Worm (Caenorhabditis elegans) whole organism, L2 larva: Measurements from ENCODE around the gene rho-1.
"Not testable (repeated sequence)": the region's sequence is repeated elsewhere in the genome, so short reads cannot be mapped to it uniquely, and the experiment has no call there.

Experiments
- F13H6.1 ChIP-seq: sonication (generic microtip); optimal IDR thresholded peaks from 2 replicates; lab custom pipeline; 2016; ENCODE audit warnings: missing genetic modification characterization, missing compliant biosample characterization
- Y55F3AM.14 ChIP-seq: fragments of 200-800 bp; sonication (Bioruptor generic); optimal IDR thresholded peaks from 2 replicates; lab custom pipeline; 2018; ENCODE audit warnings: mild to moderate bottlenecking, missing genetic modification characterization, missing compliant biosample characterization
- ZK546.5 ChIP-seq: sonication (generic microtip); optimal IDR thresholded peaks from 2 replicates; lab custom pipeline; 2017; ENCODE audit warnings: missing biosample characterization, missing genetic modification characterization
- alr-1 ChIP-seq: fragments of 150-350 bp; optimal IDR thresholded peaks from 2 replicates; lab custom pipeline; 2014; ENCODE audit warnings: missing biosample characterization, missing genetic modification characterization
- ama-1 ChIP-seq: fragments of 150-350 bp; optimal IDR thresholded peaks from 2 replicates; lab custom pipeline; 2018; ENCODE audit warnings: inconsistent platforms
- blmp-1 ChIP-seq: sonication (generic microtip); optimal IDR thresholded peaks from 2 replicates; lab custom pipeline; 2017; ENCODE audit warnings: missing genetic modification characterization, mild to moderate bottlenecking, missing compliant biosample characterization, antibody characterized with exemption, moderate library complexity; ENCODE audit not compliant: insufficient read depth
- ceh-16 ChIP-seq: fragments of 150-350 bp; optimal IDR thresholded peaks from 2 replicates; lab custom pipeline; 2014; ENCODE audit warnings: missing biosample characterization, missing genetic modification characterization
- crh-2 ChIP-seq: sonication (generic microtip); optimal IDR thresholded peaks from 2 replicates; lab custom pipeline; 2017; ENCODE audit warnings: missing biosample characterization, missing genetic modification characterization
- dmd-4 ChIP-seq: sonication (generic microtip); optimal IDR thresholded peaks from 2 replicates; lab custom pipeline; 2017; ENCODE audit warnings: missing biosample characterization, missing genetic modification characterization
- egl-27 ChIP-seq: sonication (generic microtip); optimal IDR thresholded peaks from 3 replicates; lab custom pipeline; 2017; ENCODE audit warnings: missing biosample characterization, missing genetic modification reagents, missing genetic modification characterization
- elt-1 ChIP-seq: fragments of 150-350 bp; optimal IDR thresholded peaks from 2 replicates; lab custom pipeline; 2014; ENCODE audit warnings: missing biosample characterization, missing genetic modification characterization
- elt-3 ChIP-seq: sonication (generic microtip); optimal IDR thresholded peaks from 2 replicates; lab custom pipeline; 2017; ENCODE audit warnings: missing biosample characterization, missing genetic modification characterization
- fos-1 ChIP-seq: fragments of 150-350 bp; optimal IDR thresholded peaks from 2 replicates; lab custom pipeline; 2014; ENCODE audit warnings: missing biosample characterization, missing genetic modification characterization
- lin-13 ChIP-seq: fragments of 150-350 bp; optimal IDR thresholded peaks from 2 replicates; lab custom pipeline; 2014; ENCODE audit warnings: missing biosample characterization, missing genetic modification reagents, missing genetic modification characterization
- lin-39 ChIP-seq: fragments of 150-350 bp; optimal IDR thresholded peaks from 2 replicates; lab custom pipeline; 2014; ENCODE audit warnings: missing biosample characterization, missing genetic modification reagents, missing genetic modification characterization
- mab-5 ChIP-seq: fragments of 150-350 bp; optimal IDR thresholded peaks from 2 replicates; lab custom pipeline; 2014; ENCODE audit warnings: missing biosample characterization, missing genetic modification characterization
- mbf-1 ChIP-seq: sonication (generic microtip); optimal IDR thresholded peaks from 2 replicates; lab custom pipeline; 2017; ENCODE audit warnings: missing biosample characterization, missing genetic modification characterization
- nhr-10 ChIP-seq: sonication (generic microtip); optimal IDR thresholded peaks from 2 replicates; lab custom pipeline; 2017; ENCODE audit warnings: missing biosample characterization, missing genetic modification characterization
- nhr-11 ChIP-seq: fragments of 150-350 bp; optimal IDR thresholded peaks from 2 replicates; lab custom pipeline; 2014; ENCODE audit warnings: missing biosample characterization, missing genetic modification characterization
- nhr-129 ChIP-seq: fragments of 150-350 bp; optimal IDR thresholded peaks from 2 replicates; lab custom pipeline; 2014; ENCODE audit warnings: missing biosample characterization, missing genetic modification characterization
- nhr-237 ChIP-seq: fragments of 150-350 bp; optimal IDR thresholded peaks from 2 replicates; lab custom pipeline; 2014; ENCODE audit warnings: missing biosample characterization, missing genetic modification characterization
- nhr-6 ChIP-seq: fragments of 150-350 bp; optimal IDR thresholded peaks from 2 replicates; lab custom pipeline; 2014; ENCODE audit warnings: missing biosample characterization, missing genetic modification characterization
- nhr-77 ChIP-seq: fragments of 150-350 bp; optimal IDR thresholded peaks from 2 replicates; lab custom pipeline; 2014; ENCODE audit warnings: missing biosample characterization, missing genetic modification characterization
- skn-1 ChIP-seq: sonication (generic microtip); optimal IDR thresholded peaks from 2 replicates; lab custom pipeline; 2017; ENCODE audit warnings: missing biosample characterization, missing genetic modification characterization
- sma-3 ChIP-seq: sonication (generic microtip); optimal IDR thresholded peaks from 2 replicates; lab custom pipeline; 2016; ENCODE audit warnings: missing genetic modification reagents, missing genetic modification characterization, missing compliant biosample characterization
- snpc-4 ChIP-seq: fragments of 150-350 bp; optimal IDR thresholded peaks from 2 replicates; lab custom pipeline; 2014; ENCODE audit warnings: missing biosample characterization, missing genetic modification characterization
- unc-39 ChIP-seq: fragments of 150-350 bp; optimal IDR thresholded peaks from 2 replicates; lab custom pipeline; 2014; ENCODE audit warnings: missing biosample characterization, missing genetic modification characterization
- unc-55 ChIP-seq: fragments of 150-350 bp; sonication (generic microtip); optimal IDR thresholded peaks from 3 replicates; lab custom pipeline; 2014; ENCODE audit warnings: missing biosample characterization, missing genetic modification reagents, missing genetic modification characterization
- unc-62 ChIP-seq: fragments of 150-350 bp; optimal IDR thresholded peaks from 2 replicates; lab custom pipeline; 2014; ENCODE audit warnings: missing biosample characterization, missing genetic modification reagents, missing genetic modification characterization
- ztf-1 ChIP-seq: fragments of 200-800 bp; sonication (Bioruptor generic); conservative IDR thresholded peaks from 2 replicates; pipeline ENCODE4 v1.3.6; 2022; ENCODE audit warnings: missing genetic modification characterization, missing compliant biosample characterization
- ztf-11 ChIP-seq: sonication (generic microtip); optimal IDR thresholded peaks from 2 replicates; lab custom pipeline; 2017; ENCODE audit warnings: missing biosample characterization, missing genetic modification characterization

rho-1 gene

ce11 chrIV:16488921-16489320, at the start of gene rho-1:
TSS of gene rho-1 (minus strand) at chrIV:16489021.
- no peak for TF ChIP-seq lin-39 (tag; lab: Kevin White, UChicago)

DNA sequence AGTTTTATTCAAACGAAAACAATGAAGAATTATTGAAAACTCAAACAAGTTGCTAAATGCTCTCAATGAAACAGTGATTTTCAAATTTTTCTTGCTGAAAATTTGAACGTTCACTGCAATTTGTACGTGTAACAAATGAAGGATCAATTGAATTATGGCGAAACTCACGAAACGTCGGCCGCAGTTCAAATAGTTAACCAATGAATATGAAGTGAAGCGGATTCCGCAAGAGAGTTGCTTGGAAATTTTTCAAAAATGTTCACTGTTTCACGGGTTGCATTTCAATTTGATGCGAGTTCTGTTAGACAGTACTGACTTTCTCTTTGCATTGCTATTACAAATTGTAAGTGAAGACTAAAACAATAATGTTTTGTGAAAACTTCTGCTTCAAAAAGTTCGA, 46.1 kb upstream of the rho-1 start:
- TF ChIP-seq skn-1 (tag; lab: Kevin White, UChicago) (no peak), ceh-16 (no peak), unc-62 (no peak), elt-3 (tag; lab: Kevin White, UChicago) (no peak), elt-1 (no peak), nhr-6 (tag; lab: Kevin White, UChicago) (no peak), Y55F3AM.14 (GFP tag; lab: Kevin White, UChicago) (no peak), sma-3 (GFP tag; lab: Kevin White, UChicago) (no peak), blmp-1 (tag; lab: Kevin White, UChicago) (no peak), alr-1 (tag; lab: Kevin White, UChicago) (no peak), lin-13 (GFP tag; lab: Kevin White, UChicago) (no peak), nhr-10 (tag; lab: Kevin White, UChicago) (no peak), unc-55 (no peak)

- no peak for TF ChIP-seq ztf-11 (tag; lab: Kevin White, UChicago)
- TF ChIP-seq Y55F3AM.14 (GFP tag; lab: Kevin White, UChicago) = no peak
- TF ChIP-seq unc-55 = no peak
- no peak for TF ChIP-seq nhr-6 (tag; lab: Kevin White, UChicago)
- TF ChIP-seq skn-1 (tag; lab: Kevin White, UChicago) = no peak
- TF ChIP-seq elt-1 = no peak
These were observed 44.5 kb upstream of the rho-1 start, which contains the start of gene Y51H4A.6 for ce11 chrIV:16533361-16533760. TSS of gene Y51H4A.6 (plus strand) at chrIV:16533661.

- TF ChIP-seq ama-1 (lab: Kevin White, UChicago) (no peak), lin-39 (tag; lab: Kevin White, UChicago) (no peak), egl-27 (tag; lab: Kevin White, UChicago) (no peak)
These were observed 39.6 kb upstream of the rho-1 start, which contains the start of gene Y51H4A.937 for ce11 chrIV:16528375-16528774. TSS of gene Y51H4A.937 (plus strand) at chrIV:16528675.

DNA sequence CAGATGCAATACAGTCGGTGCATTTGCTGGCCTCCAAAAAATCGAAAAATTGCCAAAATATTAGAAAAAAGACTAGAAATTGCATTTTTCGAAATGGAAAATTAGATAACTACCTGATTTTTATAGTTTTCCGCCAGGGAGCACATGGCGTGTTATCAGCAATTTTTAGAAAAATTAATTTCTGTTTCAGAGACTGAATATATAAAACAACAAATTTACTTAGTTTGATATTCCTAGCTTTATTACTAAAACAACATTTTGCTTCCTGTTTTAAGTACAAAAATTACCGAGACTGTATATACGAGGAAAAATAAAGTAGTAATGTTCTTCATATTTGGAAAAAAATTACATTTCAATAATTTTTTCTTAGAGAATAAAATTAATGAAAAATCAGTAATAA, 37.2 kb upstream of the rho-1 start, which contains the start of gene Y51H4A.5:
Gene Y51H4A.5 (minus strand): TSS at position 101 of the 400 bp plus-strand sequence.
- no peak for TF ChIP-seq elt-1
- no peak for TF ChIP-seq nhr-10 (tag; lab: Kevin White, UChicago)

DNA sequence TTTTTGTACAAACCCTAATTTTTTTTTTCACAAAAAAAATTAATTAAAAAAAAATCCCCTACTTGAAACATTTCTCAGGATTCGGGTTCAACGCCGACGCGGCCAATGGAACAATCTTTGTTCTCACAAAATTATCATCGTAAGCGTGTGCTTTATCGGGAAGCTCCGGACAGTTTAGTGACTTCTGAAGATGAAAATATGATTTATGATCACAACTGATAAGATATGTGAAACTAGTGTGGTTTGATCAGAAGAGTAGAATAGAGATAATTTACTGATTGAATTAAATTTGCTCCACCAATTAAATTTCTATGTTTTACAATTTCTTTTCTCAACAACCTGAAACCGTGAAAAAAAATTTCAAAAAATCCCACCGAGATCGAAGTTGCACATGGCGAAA, 36.2 kb upstream of the rho-1 start:
- TF ChIP-seq mab-5 (tag; lab: Kevin White, UChicago) (no peak), ztf-1 (no peak), F13H6.1 (tag; lab: Kevin White, UChicago) (no peak), crh-2 (no peak), dmd-4 (tag; lab: Kevin White, UChicago) (no peak), unc-39 (tag; lab: Kevin White, UChicago) (no peak), nhr-11 (tag; lab: Kevin White, UChicago) (no peak), nhr-10 (tag; lab: Kevin White, UChicago) (no peak), sma-3 (GFP tag; lab: Kevin White, UChicago) (no peak), nhr-77 (tag; lab: Kevin White, UChicago) (no peak), alr-1 (tag; lab: Kevin White, UChicago) (no peak), snpc-4 (tag; lab: Kevin White, UChicago) (no peak), ceh-16 (no peak), blmp-1 (tag; lab: Kevin White, UChicago) (no peak), nhr-237 (tag; lab: Kevin White, UChicago) (no peak), nhr-129 (tag; lab: Kevin White, UChicago) (no peak), ZK546.5 (tag; lab: Kevin White, UChicago) (no peak), mbf-1 (no peak)

DNA sequence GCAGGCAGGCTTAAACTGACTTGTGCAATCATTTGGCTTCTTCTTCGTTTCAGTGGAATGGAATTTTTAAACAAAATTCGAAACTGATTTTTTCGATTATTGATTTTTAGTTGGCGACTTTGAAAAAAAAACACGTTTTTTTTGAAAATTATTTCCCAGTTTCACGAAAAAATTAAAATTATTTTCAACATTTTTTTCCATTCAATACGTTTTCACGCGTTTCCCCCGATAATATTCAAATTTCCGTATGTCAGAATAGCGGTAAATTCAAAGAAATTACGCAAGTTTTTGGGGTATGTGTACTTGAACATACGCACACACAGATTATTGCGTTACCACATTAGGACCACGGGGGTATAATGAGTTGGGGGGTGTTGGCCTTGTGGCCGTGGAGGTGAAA, 18.3 kb upstream of the rho-1 start, which contains the start of gene Y51H4A.935:
Gene Y51H4A.935 (minus strand): TSS at position 101 of the 400 bp plus-strand sequence.
- not testable (repeated sequence) for TF ChIP-seq nhr-11 (tag; lab: Kevin White, UChicago); unc-55; fos-1 (tag; lab: Kevin White, UChicago)
